Worm (Caenorhabditis elegans) whole organism, L2 larva: ENCODE results near the gene K09D9.14.

Experiments
- fos-1 ChIP-seq: fragments of 150-350 bp; optimal IDR thresholded peaks from 2 replicates; lab custom pipeline; 2014; ENCODE audit warnings: missing biosample characterization, missing genetic modification characterization
- nhr-11 ChIP-seq: fragments of 150-350 bp; optimal IDR thresholded peaks from 2 replicates; lab custom pipeline; 2014; ENCODE audit warnings: missing biosample characterization, missing genetic modification characterization
- ztf-1 ChIP-seq: fragments of 200-800 bp; sonication (Bioruptor generic); conservative IDR thresholded peaks from 2 replicates; pipeline ENCODE4 v1.3.6; 2022; ENCODE audit warnings: missing genetic modification characterization, missing compliant biosample characterization

ce11 chrV:3976964-3977363 lies 44.7 kb downstream of the K09D9.14 start, which contains the start of gene str-83:
- TF ChIP-seq ztf-1 (GFP tag; lab: Robert Waterston, UW): no peak
- TF ChIP-seq fos-1 (tag; lab: Kevin White, UChicago): no peak
- TF ChIP-seq nhr-11 (tag; lab: Kevin White, UChicago): no peak
